Fruit fly (Drosophila melanogaster): ENCODE measurements around the gene CG42680.

DNA sequence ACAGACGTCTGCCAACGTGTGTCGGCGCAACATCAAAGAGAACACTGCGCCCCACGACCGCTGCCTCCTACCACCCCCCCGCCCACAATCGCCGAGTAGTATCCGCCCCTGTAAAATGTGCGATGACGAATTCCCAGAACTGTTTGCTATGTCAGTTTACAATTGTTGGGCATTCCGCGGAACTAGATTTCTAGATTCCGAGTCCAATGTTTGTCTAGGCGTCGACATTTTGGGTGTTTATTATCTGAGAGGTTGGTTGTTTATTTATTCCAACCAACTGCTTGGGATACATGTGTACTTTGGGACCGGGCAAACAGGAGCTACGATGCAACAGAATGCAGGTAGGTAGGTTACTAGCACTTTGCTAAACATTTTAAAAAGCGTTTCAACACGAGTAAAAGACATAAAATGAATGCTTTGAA, 42.7 kb downstream of the CG42680 start:
- no peak for TF ChIP-seq Sin3A (optimal IDR thresholded peaks at IDR 0.05)
- TF ChIP-seq h (optimal IDR thresholded peaks at IDR 0.05), result no peak
- TF ChIP-seq psq (optimal IDR thresholded peaks at IDR 0.05), result no peak
- TF ChIP-seq ttk (optimal IDR thresholded peaks at IDR 0.05), result no peak
- no peak for TF ChIP-seq Myc (optimal IDR thresholded peaks at IDR 0.05)
- no peak for TF ChIP-seq insv (optimal IDR thresholded peaks at IDR 0.05)

All from Kc167 (cell line).